Fruit fly (Drosophila melanogaster) whole organism, embryonic: Measurements from ENCODE around the gene CG6962.

Experiments used
- CG10147 ChIP-seq: fragments of 200-800 bp; sonication (Bioruptor generic); optimal IDR thresholded peaks from 2 replicates; lab custom pipeline; 2019; ENCODE audit warnings: missing biosample characterization, mild to moderate bottlenecking, missing genetic modification characterization, moderate library complexity
- CG10366 ChIP-seq: fragments of 200-800 bp; sonication (Bioruptor generic); IDR thresholded peaks from 2 replicates; pipeline ENCODE4 v1.3.6; 2022; ENCODE audit warnings: missing biosample characterization, missing genetic modification characterization
- CG1233 ChIP-seq: fragments of 200-800 bp; sonication (Bioruptor generic); optimal IDR thresholded peaks from 4 replicates; lab custom pipeline; 2018; ENCODE audit warnings: missing biosample characterization, mild to moderate bottlenecking, missing genetic modification characterization
- CG12659 ChIP-seq: fragments of 200-800 bp; sonication (Bioruptor generic); optimal IDR thresholded peaks from 3 replicates; lab custom pipeline; 2017; ENCODE audit warnings: mild to moderate bottlenecking, missing biosample characterization, missing genetic modification reagents, missing genetic modification characterization
- CG15514 ChIP-seq: fragments of 200-800 bp; sonication (Bioruptor generic); optimal IDR thresholded peaks from 3 replicates; lab custom pipeline; 2017; ENCODE audit warnings: missing biosample characterization, missing genetic modification characterization, mild to moderate bottlenecking, moderate library complexity, missing genetic modification reagents
- CG1603 ChIP-seq: fragments of 200-800 bp; sonication (Bioruptor generic); optimal IDR thresholded peaks from 2 replicates; lab custom pipeline; 2019; ENCODE audit warnings: missing biosample characterization, mild to moderate bottlenecking, missing genetic modification characterization, moderate library complexity
- CG18764 ChIP-seq: fragments of 200-800 bp; sonication (Bioruptor generic); optimal IDR thresholded peaks from 3 replicates; lab custom pipeline; 2016; ENCODE audit warnings: missing biosample characterization, missing genetic modification characterization
- CG2129 ChIP-seq: fragments of 200-800 bp; sonication (Bioruptor generic); IDR thresholded peaks from 2 replicates; pipeline ENCODE4 v1.3.6; 2022; ENCODE audit warnings: missing biosample characterization, missing genetic modification characterization; ENCODE audit not compliant: partially characterized antibody
- CG3281 ChIP-seq: fragments of 200-800 bp; sonication (Bioruptor generic); optimal IDR thresholded peaks from 3 replicates; lab custom pipeline; 2017; ENCODE audit warnings: missing biosample characterization, mild to moderate bottlenecking, missing genetic modification characterization
- CG34376 ChIP-seq: fragments of 200-800 bp; sonication (Bioruptor generic); optimal IDR thresholded peaks from 2 replicates; lab custom pipeline; 2018; ENCODE audit warnings: missing biosample characterization, mild to moderate bottlenecking, missing genetic modification characterization
- CG43689 ChIP-seq: fragments of 200-800 bp; sonication (Bioruptor generic); IDR thresholded peaks from 2 replicates; pipeline ENCODE4 v1.3.6; 2022; ENCODE audit warnings: missing biosample characterization, missing genetic modification characterization
- CG4424 ChIP-seq: fragments of 200-800 bp; sonication (Bioruptor generic); optimal IDR thresholded peaks from 3 replicates; lab custom pipeline; 2016; ENCODE audit warnings: missing biosample characterization, missing genetic modification characterization
- CG5245 ChIP-seq: fragments of 200-800 bp; sonication (Bioruptor generic); optimal IDR thresholded peaks from 3 replicates; lab custom pipeline; 2016; ENCODE audit warnings: missing biosample characterization, missing genetic modification characterization
- CG7271 ChIP-seq: fragments of 200-800 bp; sonication (Bioruptor generic); optimal IDR thresholded peaks from 2 replicates; lab custom pipeline; 2018; ENCODE audit warnings: missing biosample characterization, mild to moderate bottlenecking, missing genetic modification characterization, moderate library complexity
- CG9932 ChIP-seq: fragments of 200-800 bp; sonication (Bioruptor generic); IDR thresholded peaks from 2 replicates; pipeline ENCODE4 v1.3.6; 2022; ENCODE audit warnings: missing biosample characterization, missing genetic modification characterization
- CTCF ChIP-seq: fragments of 200-800 bp; sonication (Bioruptor generic); optimal IDR thresholded peaks from 2 replicates; lab custom pipeline; 2017; ENCODE audit warnings: missing biosample characterization, mild to moderate bottlenecking, missing genetic modification characterization, moderate library complexity
- CrebB ChIP-seq: fragments of 200-800 bp; sonication (Bioruptor generic); optimal IDR thresholded peaks from 3 replicates; lab custom pipeline; 2018; ENCODE audit warnings: missing biosample characterization, mild to moderate bottlenecking, missing genetic modification characterization
- Dbx ChIP-seq: fragments of 200-800 bp; sonication (Bioruptor generic); IDR thresholded peaks from 3 replicates; pipeline ENCODE4 v1.3.6; 2022; ENCODE audit warnings: missing biosample characterization, missing genetic modification characterization
- ERR ChIP-seq: fragments of 200-800 bp; sonication (Bioruptor generic); optimal IDR thresholded peaks from 2 replicates; lab custom pipeline; 2016; ENCODE audit warnings: missing biosample characterization, missing genetic modification characterization
- Fer1 ChIP-seq: fragments of 200-800 bp; sonication (Bioruptor generic); optimal IDR thresholded peaks from 2 replicates; lab custom pipeline; 2017; ENCODE audit warnings: missing biosample characterization, mild to moderate bottlenecking, missing genetic modification characterization
- Fer2 ChIP-seq: fragments of 200-800 bp; sonication (Bioruptor generic); optimal IDR thresholded peaks from 2 replicates; lab custom pipeline; 2018; ENCODE audit warnings: missing biosample characterization, mild to moderate bottlenecking, missing genetic modification characterization, moderate library complexity
- Gug ChIP-seq: fragments of 200-800 bp; sonication (Bioruptor generic); IDR thresholded peaks from 4 replicates; pipeline ENCODE4 v1.3.6; 2022; ENCODE audit warnings: missing biosample characterization, missing genetic modification characterization
- Hmr ChIP-seq: fragments of 200-800 bp; sonication (Bioruptor generic); optimal IDR thresholded peaks from 3 replicates; lab custom pipeline; 2017; ENCODE audit warnings: mild to moderate bottlenecking, missing biosample characterization, missing genetic modification reagents, missing genetic modification characterization
- NfI ChIP-seq: fragments of 200-800 bp; sonication (Bioruptor generic); optimal IDR thresholded peaks from 3 replicates; lab custom pipeline; 2018; ENCODE audit warnings: missing biosample characterization, mild to moderate bottlenecking, missing genetic modification characterization, moderate library complexity
- Oli ChIP-seq: fragments of 200-800 bp; sonication (Bioruptor generic); optimal IDR thresholded peaks from 2 replicates; lab custom pipeline; 2018; ENCODE audit warnings: missing biosample characterization, mild to moderate bottlenecking, missing genetic modification characterization, moderate library complexity
- Optix ChIP-seq: fragments of 200-800 bp; sonication (Bioruptor generic); IDR thresholded peaks from 3 replicates; pipeline ENCODE4 v1.3.6; 2022; ENCODE audit warnings: missing biosample characterization, missing genetic modification characterization
- Scr ChIP-seq: fragments of 200-800 bp; sonication (Bioruptor generic); IDR thresholded peaks from 2 replicates; pipeline ENCODE4 v1.3.6; 2022; ENCODE audit warnings: missing biosample characterization, missing genetic modification characterization; ENCODE audit not compliant: partially characterized antibody
- Sox102F ChIP-seq: fragments of 200-800 bp; sonication (Bioruptor generic); optimal IDR thresholded peaks from 2 replicates; lab custom pipeline; 2018; ENCODE audit warnings: missing biosample characterization, mild to moderate bottlenecking, missing genetic modification characterization, moderate library complexity
- Taf1 ChIP-seq: fragments of 200-800 bp; sonication (Bioruptor generic); IDR thresholded peaks from 2 replicates; pipeline ENCODE4 v1.3.6; 2022; ENCODE audit warnings: missing biosample characterization, missing genetic modification characterization
- amos ChIP-seq: fragments of 200-800 bp; sonication (Bioruptor generic); IDR thresholded peaks from 2 replicates; pipeline ENCODE4 v1.3.6; 2022; ENCODE audit warnings: missing biosample characterization, missing genetic modification characterization; ENCODE audit not compliant: partially characterized antibody
- ato ChIP-seq: fragments of 200-800 bp; sonication (Bioruptor generic); IDR thresholded peaks from 2 replicates; pipeline ENCODE4 v1.3.6; 2022; ENCODE audit warnings: missing biosample characterization, missing genetic modification characterization; ENCODE audit not compliant: partially characterized antibody
- btn ChIP-seq: fragments of 200-800 bp; sonication (Bioruptor generic); optimal IDR thresholded peaks from 2 replicates; lab custom pipeline; 2016; ENCODE audit warnings: missing biosample characterization, missing genetic modification characterization
- caup ChIP-seq: fragments of 200-800 bp; sonication (Bioruptor generic); optimal IDR thresholded peaks from 3 replicates; lab custom pipeline; 2017; ENCODE audit warnings: missing biosample characterization, mild to moderate bottlenecking, missing genetic modification characterization, moderate library complexity; ENCODE audit not compliant: severe bottlenecking
- chinmo ChIP-seq: fragments of 200-800 bp; sonication (Bioruptor generic); IDR thresholded peaks from 4 replicates; pipeline ENCODE4 v1.3.6; 2022; ENCODE audit warnings: missing biosample characterization, missing genetic modification characterization; ENCODE audit not compliant: partially characterized antibody
- crc ChIP-seq: fragments of 200-800 bp; sonication (Bioruptor generic); optimal IDR thresholded peaks from 2 replicates; lab custom pipeline; 2016; ENCODE audit warnings: missing biosample characterization, missing genetic modification characterization
- fd96Cb ChIP-seq: fragments of 200-800 bp; sonication (Bioruptor generic); optimal IDR thresholded peaks from 2 replicates; lab custom pipeline; 2018; ENCODE audit warnings: missing biosample characterization, mild to moderate bottlenecking, missing genetic modification characterization, moderate library complexity
- gro ChIP-seq: fragments of 200-800 bp; sonication (Bioruptor generic); optimal IDR thresholded peaks from 2 replicates; lab custom pipeline; 2016; ENCODE audit warnings: missing biosample characterization, missing genetic modification characterization
- ham ChIP-seq: fragments of 200-800 bp; sonication (Bioruptor generic); IDR thresholded peaks from 2 replicates; pipeline ENCODE4 v1.3.6; 2022; ENCODE audit warnings: missing biosample characterization, missing genetic modification characterization
- kni ChIP-seq: fragments of 200-800 bp; sonication (Bioruptor generic); optimal IDR thresholded peaks from 3 replicates; lab custom pipeline; 2017; ENCODE audit warnings: mild to moderate bottlenecking, missing biosample characterization, missing genetic modification reagents, missing genetic modification characterization
- lab ChIP-seq: fragments of 200-800 bp; sonication (Bioruptor generic); optimal IDR thresholded peaks from 3 replicates; lab custom pipeline; 2017; ENCODE audit warnings: missing biosample characterization, missing genetic modification characterization, mild to moderate bottlenecking, moderate library complexity, missing genetic modification reagents
- lmd ChIP-seq: fragments of 200-800 bp; sonication (Bioruptor generic); IDR thresholded peaks from 2 replicates; pipeline ENCODE4 v1.3.6; 2022; ENCODE audit warnings: missing biosample characterization, missing genetic modification characterization
- mam ChIP-seq: fragments of 200-800 bp; sonication (Bioruptor generic); optimal IDR thresholded peaks from 3 replicates; lab custom pipeline; 2016; ENCODE audit warnings: missing biosample characterization, missing genetic modification characterization
- p53 ChIP-seq: fragments of 200-800 bp; sonication (Bioruptor generic); optimal IDR thresholded peaks from 2 replicates; lab custom pipeline; 2016; ENCODE audit warnings: missing biosample characterization, missing genetic modification characterization
- pzg ChIP-seq: fragments of 200-800 bp; sonication (Bioruptor generic); optimal IDR thresholded peaks from 3 replicates; lab custom pipeline; 2018; ENCODE audit warnings: missing biosample characterization, mild to moderate bottlenecking, missing genetic modification characterization, moderate library complexity
- salm ChIP-seq: fragments of 200-800 bp; sonication (Bioruptor generic); optimal IDR thresholded peaks from 2 replicates; lab custom pipeline; 2018; ENCODE audit warnings: missing biosample characterization, mild to moderate bottlenecking, missing genetic modification characterization
- twi ChIP-seq: fragments of 200-800 bp; optimal IDR thresholded peaks from 2 replicates; lab custom pipeline; 2019; ENCODE audit warnings: missing biosample characterization, mild to moderate bottlenecking, missing genetic modification characterization, moderate library complexity
- unpg ChIP-seq: fragments of 200-800 bp; sonication (Bioruptor generic); optimal IDR thresholded peaks from 3 replicates; lab custom pipeline; 2018; ENCODE audit warnings: missing biosample characterization, mild to moderate bottlenecking, missing genetic modification characterization, moderate library complexity
- zen2 ChIP-seq: fragments of 200-800 bp; sonication (Bioruptor generic); IDR thresholded peaks from 3 replicates; pipeline ENCODE4 v1.3.6; 2022; ENCODE audit warnings: missing biosample characterization, missing genetic modification characterization; ENCODE audit not compliant: partially characterized antibody

Gene CG6962

dm6 chr3R:11849378-11850249, 32.7 kb downstream of the CG6962 start (continued):
- TF ChIP-seq CG3281 (GFP tag; lab: Kevin White, UChicago) (peak; percentile 26), CG10366 (GFP tag; lab: Robert Waterston, UW) (peak; percentile 89), caup (peak; percentile 57), ham (GFP tag; lab: Robert Waterston, UW) (no peak), amos (GFP tag; lab: Robert Waterston, UW) (no peak), p53 (peak; percentile 95), lab (peak; percentile 73), fd96Cb (tag; lab: Kevin White, UChicago) (peak; percentile 96), Gug (peak; percentile 90), Taf1 (GFP tag; lab: Robert Waterston, UW) (no peak; the same call in 1 of the 2 replicates), CG1603 (peak; percentile 98), mam (GFP tag; lab: Kevin White, UChicago) (peak; percentile 65), NfI (GFP tag; lab: Kevin White, UChicago) (peak; percentile 84), CG12659 (GFP tag; lab: Kevin White, UChicago) (peak; percentile 81), Hmr (GFP tag; lab: Kevin White, UChicago) (peak; percentile 22), CG10147 (GFP tag; lab: Kevin White, UChicago) (peak; percentile 59), chinmo (GFP tag; lab: Robert Waterston, UW) (no peak), CG34376 (no peak), kni (peak; percentile 99), Dbx (GFP tag; lab: Robert Waterston, UW) (no peak), unpg (peak; percentile 92), Sox102F (GFP tag; lab: Kevin White, UChicago) (peak; percentile 97), salm (tag; lab: Kevin White, UChicago) (peak; percentile 89), ERR (GFP tag; lab: Kevin White, UChicago) (peak; percentile 78), zen2 (no peak), CG5245 (GFP tag; lab: Kevin White, UChicago) (peak; percentile 89), Fer2 (tag; lab: Kevin White, UChicago) (peak; percentile 23), Scr (GFP tag; lab: Robert Waterston, UW) (no peak), CG1233 (peak; percentile 82), CTCF (peak; percentile 57), btn (peak; percentile 92), crc (GFP tag; lab: Kevin White, UChicago) (peak; percentile 75), CrebB (tag; lab: Kevin White, UChicago) (peak; percentile 57), Oli (tag; lab: Kevin White, UChicago) (peak; percentile 92), lmd (GFP tag; lab: Robert Waterston, UW) (peak; percentile 88), CG15514 (peak; percentile 17), CG7271 (tag; lab: Kevin White, UChicago) (no peak), CG18764 (GFP tag; lab: Kevin White, UChicago) (peak; percentile 88), gro (GFP tag; lab: Kevin White, UChicago) (no peak), pzg (GFP tag; lab: Kevin White, UChicago) (no peak), ato (no peak), CG4424 (GFP tag; lab: Kevin White, UChicago) (peak; percentile 93), twi (peak; percentile 87), CG43689 (peak; percentile 68; the same call in 1 of the 2 replicates), Fer1 (GFP tag; lab: Kevin White, UChicago) (peak; percentile 34), Optix (GFP tag; lab: Robert Waterston, UW) (peak; percentile 93), CG9932 (no peak), CG2129 (GFP tag; lab: Robert Waterston, UW) (no peak)
